Worm (Caenorhabditis elegans) whole organism, late embryonic: ENCODE results near the gene capa-1.

Source experiments
- ama-1 ChIP-seq: fragments of 150-350 bp; optimal IDR thresholded peaks from 2 replicates; lab custom pipeline; 2014
- ceh-2 ChIP-seq: sonication (generic microtip); optimal IDR thresholded peaks from 2 replicates; lab custom pipeline; 2016; ENCODE audit warnings: missing genotype, missing genetic modification characterization, missing compliant biosample characterization
- ceh-30 ChIP-seq: fragments of 150-350 bp; optimal IDR thresholded peaks from 2 replicates; lab custom pipeline; 2014; ENCODE audit warnings: missing biosample characterization, missing genetic modification characterization
- elt-4 ChIP-seq: sonication (generic microtip); optimal IDR thresholded peaks from 2 replicates; lab custom pipeline; 2016; ENCODE audit warnings: missing genetic modification characterization, missing compliant biosample characterization
- hlh-30 ChIP-seq: sonication (generic microtip); optimal IDR thresholded peaks from 2 replicates; lab custom pipeline; 2017; ENCODE audit warnings: antibody characterized with exemption, missing genetic modification characterization, missing compliant biosample characterization; ENCODE audit not compliant: insufficient read depth
- nhr-232 ChIP-seq: sonication (generic microtip); optimal IDR thresholded peaks from 2 replicates; lab custom pipeline; 2016; ENCODE audit warnings: missing genetic modification characterization, missing compliant biosample characterization
- pha-4 ChIP-seq: fragments of 150-350 bp; optimal IDR thresholded peaks from 2 replicates; lab custom pipeline; 2018; ENCODE audit warnings: missing biosample characterization, missing genetic modification reagents, missing genetic modification characterization

- TF ChIP-seq ceh-2 (tag; lab: Kevin White, UChicago) (no peak), ceh-30 (tag; lab: Kevin White, UChicago) (no peak), hlh-30 (tag; lab: Kevin White, UChicago) (no peak), ama-1 (no peak), pha-4 (no peak), elt-4 (no peak), nhr-232 (tag; lab: Kevin White, UChicago) (no peak)
Measured at ce11 chrX:5903896-5904295, 15.3 kb upstream of the capa-1 start.
